Fruit fly (Drosophila melanogaster): ENCODE results near the gene ScsbetaA.

ScsbetaA gene

dm6 chr3R:8938494-8939404 is at the start of gene ScsbetaA:
Gene ScsbetaA, plus strand, starts transcription at chr3R:8938724.
- no peak for TF ChIP-seq CG11695 (GFP tag; IDR thresholded peaks at IDR 0.05)
- TF ChIP-seq Atf-2 (GFP tag; optimal IDR thresholded peaks at IDR 0.05) = no peak
- TF ChIP-seq CG8388 (GFP tag; optimal IDR thresholded peaks at IDR 0.05) = no peak
- peak; percentile 70 for TF ChIP-seq CG1603 (tag; optimal IDR thresholded peaks at IDR 0.05)
- TF ChIP-seq ind (GFP tag; optimal IDR thresholded peaks at IDR 0.05) = no peak
- TF ChIP-seq sc (optimal IDR thresholded peaks at IDR 0.05) = no peak
- TF ChIP-seq sc (GFP tag; optimal IDR thresholded peaks at IDR 0.05) = no peak
- TF ChIP-seq ttk (GFP tag; IDR thresholded peaks at IDR 0.05) = no peak
- no peak for TF ChIP-seq odd (GFP tag; optimal IDR thresholded peaks at IDR 0.05)
- TF ChIP-seq mam (GFP tag; optimal IDR thresholded peaks at IDR 0.05) = no peak
- no peak for TF ChIP-seq CG5245 (GFP tag; optimal IDR thresholded peaks at IDR 0.05)
- TF ChIP-seq ATbp (GFP tag; optimal IDR thresholded peaks at IDR 0.05) = no peak
- no peak for TF ChIP-seq chm (GFP tag; IDR thresholded peaks at IDR 0.05)
- TF ChIP-seq Meics (GFP tag; optimal IDR thresholded peaks at IDR 0.05) = no peak
- peak; percentile 76 for TF ChIP-seq hbn (GFP tag; IDR thresholded peaks at IDR 0.05; ENCODE audit: partially characterized antibody)
- TF ChIP-seq wek (GFP tag; optimal IDR thresholded peaks at IDR 0.05) = no peak
- TF ChIP-seq CG8924 (tag; optimal IDR thresholded peaks at IDR 0.05) = no peak
- no peak for TF ChIP-seq CG11723 (GFP tag; optimal IDR thresholded peaks at IDR 0.05)
- peak; percentile 36 for TF ChIP-seq trem (tag; optimal IDR thresholded peaks at IDR 0.05)
- TF ChIP-seq schlank (tag; optimal IDR thresholded peaks at IDR 0.05) = no peak
- TF ChIP-seq mirr (GFP tag; optimal IDR thresholded peaks at IDR 0.05) = peak; percentile 88
- no peak for TF ChIP-seq CG1024 (GFP tag; IDR thresholded peaks at IDR 0.05)
- TF ChIP-seq CG10209 (GFP tag; optimal IDR thresholded peaks at IDR 0.05) = no peak
- TF ChIP-seq onecut (GFP tag; IDR thresholded peaks at IDR 0.05) = no peak
- TF ChIP-seq oc (tag; optimal IDR thresholded peaks at IDR 0.05) = no peak
- no peak for TF ChIP-seq CG31441 (GFP tag; IDR thresholded peaks at IDR 0.05)
- TF ChIP-seq CG14441 (GFP tag; IDR thresholded peaks at IDR 0.05) = no peak
- TF ChIP-seq HmgZ (tag; optimal IDR thresholded peaks at IDR 0.05) = peak; percentile 71
- peak; percentile 22 for TF ChIP-seq CG3995 (GFP tag; optimal IDR thresholded peaks at IDR 0.05)
- no peak for TF ChIP-seq CG3726 (GFP tag; IDR thresholded peaks at IDR 0.05)
- TF ChIP-seq Adf1 (GFP tag; IDR thresholded peaks at IDR 0.05) = no peak
- TF ChIP-seq Xrp1 (GFP tag; IDR thresholded peaks at IDR 0.05) = no peak
- no peak for TF ChIP-seq B-H1 (GFP tag; IDR thresholded peaks at IDR 0.05)
- no peak for TF ChIP-seq CG15696 (tag; optimal IDR thresholded peaks at IDR 0.05)
- peak; percentile 2 for TF ChIP-seq Fer1 (GFP tag; optimal IDR thresholded peaks at IDR 0.05)
- no peak for TF ChIP-seq CG5180 (GFP tag; optimal IDR thresholded peaks at IDR 0.05)
- no peak for TF ChIP-seq CG1529 (GFP tag; optimal IDR thresholded peaks at IDR 0.05)
- TF ChIP-seq cg (GFP tag; optimal IDR thresholded peaks at IDR 0.05) = peak; percentile 81
- peak; percentile 80 for TF ChIP-seq Dll (GFP tag; IDR thresholded peaks at IDR 0.05; ENCODE audit: partially characterized antibody)
- TF ChIP-seq CG4617 (GFP tag; optimal IDR thresholded peaks at IDR 0.05; ENCODE audit: borderline replicate concordance) = no peak
- TF ChIP-seq CG8359 (GFP tag; optimal IDR thresholded peaks at IDR 0.05; ENCODE audit: borderline replicate concordance) = no peak
- TF ChIP-seq CG2116 (GFP tag; optimal IDR thresholded peaks at IDR 0.05) = peak; percentile 84
- peak; percentile 63 for TF ChIP-seq gfzf (GFP tag; optimal IDR thresholded peaks at IDR 0.05)
- TF ChIP-seq chn (GFP tag; optimal IDR thresholded peaks at IDR 0.05) = no peak
- no peak for TF ChIP-seq Side (GFP tag; optimal IDR thresholded peaks at IDR 0.05)
- no peak for TF ChIP-seq PHDP (tag; optimal IDR thresholded peaks at IDR 0.05)
- no peak for TF ChIP-seq Drgx (GFP tag; IDR thresholded peaks at IDR 0.05)
- no peak; the same call in 2 of the 3 replicates for TF ChIP-seq so (GFP tag; IDR thresholded peaks at IDR 0.05)
- no peak for TF ChIP-seq CG2202 (tag; optimal IDR thresholded peaks at IDR 0.05)
